Worm (Caenorhabditis elegans) whole organism, early embryonic: ENCODE measurements around the gene mdt-26.

Source experiments
- aly-1 ChIP-seq: sonication (generic microtip); optimal IDR thresholded peaks from 2 replicates; lab custom pipeline; 2016; ENCODE audit warnings: missing genetic modification characterization, missing compliant biosample characterization
- ama-1 ChIP-seq: fragments of 150-350 bp; optimal IDR thresholded peaks from 2 replicates; lab custom pipeline; 2014
- ceh-13 ChIP-seq: fragments of 200-800 bp; sonication (Bioruptor generic); optimal IDR thresholded peaks from 2 replicates; lab custom pipeline; 2018; ENCODE audit warnings: mild to moderate bottlenecking, missing genetic modification characterization, missing compliant biosample characterization
- ets-7 ChIP-seq: sonication (generic microtip); optimal IDR thresholded peaks from 2 replicates; lab custom pipeline; 2016; ENCODE audit warnings: missing genotype, missing genetic modification characterization, missing compliant biosample characterization
- flt-1 ChIP-seq: fragments of 200-800 bp; sonication (Bioruptor generic); IDR thresholded peaks from 2 replicates; pipeline ENCODE4 v1.3.6; 2022; ENCODE audit warnings: missing genetic modification characterization, missing compliant biosample characterization
- hmbx-1 ChIP-seq: sonication (generic microtip); optimal IDR thresholded peaks from 2 replicates; lab custom pipeline; 2016; ENCODE audit warnings: mild to moderate bottlenecking, missing genetic modification characterization, missing compliant biosample characterization
- hmg-4 ChIP-seq: fragments of 200-800 bp; sonication (Bioruptor generic); optimal IDR thresholded peaks from 2 replicates; lab custom pipeline; 2018; ENCODE audit warnings: mild to moderate bottlenecking, missing genetic modification characterization, missing compliant biosample characterization
- hnd-1 ChIP-seq: sonication (generic microtip); optimal IDR thresholded peaks from 2 replicates; lab custom pipeline; 2016; ENCODE audit warnings: missing genetic modification characterization, missing compliant biosample characterization
- pes-1 ChIP-seq: fragments of 200-800 bp; sonication (Bioruptor generic); IDR thresholded peaks from 2 replicates; pipeline ENCODE4 v1.3.6; 2022; ENCODE audit warnings: missing genetic modification reagents, missing genetic modification characterization, missing compliant biosample characterization
- scrt-1 ChIP-seq: fragments of 200-800 bp; sonication (Bioruptor generic); IDR thresholded peaks from 2 replicates; pipeline ENCODE4 v1.3.6; 2022; ENCODE audit warnings: missing genetic modification characterization, missing compliant biosample characterization
- tbx-11 ChIP-seq: fragments of 200-800 bp; sonication (Bioruptor generic); IDR thresholded peaks from 2 replicates; pipeline ENCODE4 v1.3.6; 2022; ENCODE audit warnings: missing genetic modification characterization, missing compliant biosample characterization
- tbx-37 ChIP-seq: fragments of 200-800 bp; sonication (Bioruptor generic); conservative IDR thresholded peaks from 2 replicates; pipeline ENCODE4 v1.3.6; 2022; ENCODE audit warnings: missing genetic modification reagents, missing genetic modification characterization, missing compliant biosample characterization

DNA sequence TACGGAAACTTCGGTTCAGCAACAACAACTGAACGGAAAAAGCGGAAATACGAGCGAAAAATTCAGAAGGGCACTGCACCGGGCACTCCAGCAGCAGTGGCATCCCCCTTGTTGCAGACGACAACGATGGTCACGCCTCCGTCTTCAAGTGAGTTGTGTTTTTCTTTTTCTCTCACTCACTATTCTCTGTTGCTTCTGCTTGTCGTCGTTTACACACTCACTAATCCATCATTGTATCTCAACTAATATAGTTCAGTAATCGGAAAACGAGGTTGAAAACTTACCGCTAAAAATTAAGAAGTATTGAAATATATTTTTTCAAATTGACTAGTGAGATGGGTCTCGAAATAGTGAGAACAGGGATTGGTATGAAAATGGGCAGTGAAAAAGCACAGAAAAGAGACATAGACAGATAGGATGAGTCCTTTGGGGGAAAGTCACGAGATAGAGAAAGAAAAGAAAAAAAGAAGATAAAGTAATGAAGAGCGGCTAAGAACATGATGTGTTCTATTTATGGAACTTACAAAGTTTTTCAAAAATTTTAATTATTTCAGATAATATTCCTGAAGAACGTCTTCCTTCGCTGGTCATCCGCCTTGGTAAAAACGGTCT, 2.3 kb downstream of the mdt-26 start:
- TF ChIP-seq hnd-1 (tag; lab: Kevin White, UChicago) (no peak), ama-1 (lab: Kevin White, UChicago) (no peak), tbx-37 (GFP tag; lab: Robert Waterston, UW) (no peak), pes-1 (GFP tag; lab: Robert Waterston, UW) (no peak), ets-7 (tag; lab: Kevin White, UChicago) (no peak), ceh-13 (GFP tag; lab: Kevin White, UChicago) (no peak), hmbx-1 (no peak), scrt-1 (GFP tag; lab: Robert Waterston, UW) (no peak), aly-1 (no peak), flt-1 (GFP tag; lab: Robert Waterston, UW) (no peak), tbx-11 (GFP tag; lab: Robert Waterston, UW) (no peak), hmg-4 (GFP tag; lab: Kevin White, UChicago) (no peak)
